Worm (Caenorhabditis elegans): ENCODE results near the gene gei-8.

Gene gei-8

ce11 chrIII:8077180-8077579, 43.9 kb downstream of the gei-8 start:
- TF ChIP-seq med-1 (GFP tag; optimal IDR thresholded peaks at IDR 0.05; ENCODE audit: insufficient read depth) (no peak), tab-1 (GFP tag; IDR thresholded peaks at IDR 0.05) (no peak), ztf-23 (GFP tag; IDR thresholded peaks at IDR 0.05) (no peak), cog-1 (tag; optimal IDR thresholded peaks at IDR 0.05) (no peak), klf-2 (GFP tag; conservative IDR thresholded peaks at IDR 0.05) (no peak), T22C8.4 (GFP tag; IDR thresholded peaks at IDR 0.05) (no peak), ref-1 (GFP tag; conservative IDR thresholded peaks at IDR 0.05) (no peak), ztf-29 (GFP tag; IDR thresholded peaks at IDR 0.05) (no peak), flt-1 (GFP tag; IDR thresholded peaks at IDR 0.05) (no peak)

DNA sequence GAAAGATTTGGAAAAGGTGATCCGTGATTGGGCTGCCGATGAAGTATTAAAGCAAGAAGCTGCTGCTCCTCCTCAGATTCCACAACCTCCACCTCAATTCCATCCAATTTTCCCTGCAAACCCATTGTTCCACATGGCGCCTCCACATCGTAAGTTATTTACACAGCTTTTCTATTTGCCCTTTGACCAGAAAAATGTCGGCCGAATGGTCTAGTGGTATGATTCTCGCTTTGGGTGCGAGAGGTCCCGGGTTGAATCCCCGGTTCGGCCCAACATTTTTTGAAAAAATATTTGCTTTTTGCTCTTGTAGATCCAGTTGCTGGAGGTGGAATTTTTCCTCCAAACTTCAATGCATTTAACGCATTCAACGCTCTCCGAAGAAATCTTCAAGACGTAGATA, 51.8 kb downstream of the gei-8 start:
- TF ChIP-seq tab-1 (GFP tag; IDR thresholded peaks at IDR 0.05) (no peak), flt-1 (GFP tag; IDR thresholded peaks at IDR 0.05) (peak; percentile 80), ref-1 (GFP tag; conservative IDR thresholded peaks at IDR 0.05) (no peak)

- TF ChIP-seq ref-1 (GFP tag; conservative IDR thresholded peaks at IDR 0.05) (no peak), tab-1 (GFP tag; IDR thresholded peaks at IDR 0.05) (no peak)
Observed at ce11 chrIII:8067798-8068197, 53.2 kb downstream of the gei-8 start.

ce11 chrIII:8066989-8067388, 54.0 kb downstream of the gei-8 start, which contains the start of gene pros-1:
TSS of gene pros-1 (plus strand) at chrIII:8067289.
- no peak for TF ChIP-seq ztf-29 (GFP tag; IDR thresholded peaks at IDR 0.05)
- TF ChIP-seq flt-1 (GFP tag; IDR thresholded peaks at IDR 0.05): no peak
- no peak for TF ChIP-seq ztf-23 (GFP tag; IDR thresholded peaks at IDR 0.05)
- TF ChIP-seq ref-1 (GFP tag; conservative IDR thresholded peaks at IDR 0.05): no peak
- no peak for TF ChIP-seq T22C8.4 (GFP tag; IDR thresholded peaks at IDR 0.05)
- TF ChIP-seq tab-1 (GFP tag; IDR thresholded peaks at IDR 0.05): no peak
- TF ChIP-seq med-1 (GFP tag; optimal IDR thresholded peaks at IDR 0.05; ENCODE audit: insufficient read depth): no peak
- TF ChIP-seq cog-1 (tag; optimal IDR thresholded peaks at IDR 0.05): no peak
- no peak for TF ChIP-seq klf-2 (GFP tag; conservative IDR thresholded peaks at IDR 0.05)

DNA sequence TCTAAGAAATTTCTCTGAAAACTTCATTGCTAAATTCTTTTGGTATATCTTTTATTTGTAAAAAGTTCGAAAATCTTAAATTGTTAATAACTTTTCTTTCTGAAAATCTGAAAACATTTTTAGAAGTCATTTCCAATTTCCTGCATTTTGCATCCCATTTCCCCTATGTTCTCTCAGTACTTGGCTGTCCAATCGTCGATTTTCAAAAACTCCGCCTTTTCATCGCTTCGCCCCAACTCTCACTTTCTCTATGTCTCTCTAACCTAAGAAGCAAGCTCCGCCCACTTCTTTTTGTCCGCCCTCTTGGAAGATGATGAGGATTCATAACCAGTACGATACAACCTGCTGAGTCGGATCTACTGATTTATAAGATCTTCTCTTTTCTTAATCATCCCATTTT, 55.9 kb downstream of the gei-8 start:
- TF ChIP-seq T22C8.4 (GFP tag; IDR thresholded peaks at IDR 0.05) (no peak), ztf-23 (GFP tag; IDR thresholded peaks at IDR 0.05) (no peak), cog-1 (tag; optimal IDR thresholded peaks at IDR 0.05) (no peak), med-1 (GFP tag; optimal IDR thresholded peaks at IDR 0.05; ENCODE audit: insufficient read depth) (no peak), ref-1 (GFP tag; conservative IDR thresholded peaks at IDR 0.05) (no peak)

- no peak for TF ChIP-seq T22C8.4 (GFP tag; IDR thresholded peaks at IDR 0.05)
- TF ChIP-seq ztf-29 (GFP tag; IDR thresholded peaks at IDR 0.05): 0 out of 2 replicates have a peak, but pooled peaks have one; percentile 31
Observed at ce11 chrIII:8063659-8064058, 57.4 kb downstream of the gei-8 start.

Data from whole organism, midembryonic.